Worm (Caenorhabditis elegans) whole organism, L2 larva: Measurements from ENCODE around the gene mks-3.

Experiments
- Y55F3AM.14 ChIP-seq: fragments of 200-800 bp; sonication (Bioruptor generic); optimal IDR thresholded peaks from 2 replicates; lab custom pipeline; 2018; ENCODE audit warnings: mild to moderate bottlenecking, missing genetic modification characterization, missing compliant biosample characterization
- ama-1 ChIP-seq: fragments of 150-350 bp; optimal IDR thresholded peaks from 2 replicates; lab custom pipeline; 2018; ENCODE audit warnings: inconsistent platforms
- lsy-2 ChIP-seq, 2 experiments: fragments of 150-350 bp in 1 of 2; sonication (generic microtip) in 1 of 2; optimal IDR thresholded peaks; 2 replicates each; lab custom pipeline; 2014 to 2017; ENCODE audit warnings: missing biosample characterization in 2 of 2, missing genetic modification characterization in 2 of 2
- nhr-12 ChIP-seq: fragments of 150-350 bp; optimal IDR thresholded peaks from 2 replicates; lab custom pipeline; 2014; ENCODE audit warnings: missing biosample characterization, missing genetic modification characterization
- nhr-77 ChIP-seq: fragments of 150-350 bp; optimal IDR thresholded peaks from 2 replicates; lab custom pipeline; 2014; ENCODE audit warnings: missing biosample characterization, missing genetic modification characterization
- snpc-4 ChIP-seq: fragments of 150-350 bp; optimal IDR thresholded peaks from 2 replicates; lab custom pipeline; 2014; ENCODE audit warnings: missing biosample characterization, missing genetic modification characterization
- unc-39 ChIP-seq: fragments of 150-350 bp; optimal IDR thresholded peaks from 2 replicates; lab custom pipeline; 2014; ENCODE audit warnings: missing biosample characterization, missing genetic modification characterization
- zag-1 ChIP-seq: fragments of 150-350 bp; optimal IDR thresholded peaks from 2 replicates; lab custom pipeline; 2014; ENCODE audit warnings: missing biosample characterization, missing genetic modification characterization

- TF ChIP-seq unc-39 (tag; lab: Kevin White, UChicago) (no peak), Y55F3AM.14 (no peak), nhr-12 (tag; lab: Kevin White, UChicago) (no peak), ama-1 (lab: Kevin White, UChicago) (no peak), lsy-2 (tag; optimal IDR thresholded peaks at IDR 0.05; lab: Kevin White, UChicago) (no peak), nhr-77 (tag; lab: Kevin White, UChicago) (no peak), zag-1 (tag; lab: Kevin White, UChicago) (no peak), snpc-4 (no peak)
Observed at ce11 chrII:7562616-7563015, 20.8 kb downstream of the mks-3 start.
